Fruit fly (Drosophila melanogaster): ENCODE data around the gene scramb2.

Gene scramb2

DNA sequence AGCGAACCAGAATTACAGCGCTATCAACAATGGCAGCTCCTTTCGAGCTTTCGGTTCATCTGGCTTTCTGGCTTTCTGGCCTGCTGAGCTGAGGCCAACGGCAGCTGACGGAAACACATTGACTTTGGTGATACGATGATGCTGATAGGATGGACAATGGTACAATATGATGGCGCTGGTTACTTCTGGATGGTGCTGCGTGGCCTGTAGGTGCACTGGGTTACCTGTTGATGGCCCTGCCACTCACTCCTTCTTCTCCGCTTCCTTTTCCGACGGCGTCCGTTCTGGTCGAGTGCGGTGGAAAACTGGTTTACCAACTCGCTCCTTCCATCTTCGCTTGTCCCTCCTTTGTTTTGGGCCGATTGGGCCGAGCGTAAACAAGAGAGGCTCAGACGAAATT lies 28.2 kb upstream of the scramb2 start:
- TF ChIP-seq noc (tag; optimal IDR thresholded peaks at IDR 0.05), result no peak

DNA sequence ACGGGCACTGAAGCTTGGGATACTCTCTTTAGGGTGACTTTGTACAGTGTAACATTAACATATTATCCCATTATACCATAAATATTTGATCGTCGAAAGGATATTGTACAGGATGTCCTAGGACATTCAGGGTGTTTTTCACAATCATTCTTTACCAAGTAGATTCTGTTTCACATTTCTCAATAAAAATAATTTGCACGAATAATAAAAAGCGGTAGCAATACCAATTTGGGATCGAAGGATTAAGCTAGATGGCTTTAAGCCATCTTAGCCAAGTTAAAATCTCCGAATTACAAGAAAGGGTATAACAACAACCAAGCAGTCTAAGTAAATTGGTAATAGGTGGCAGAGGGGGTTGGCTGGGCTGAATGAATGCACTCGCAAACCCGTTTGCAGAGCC lies 27.8 kb upstream of the scramb2 start:
- no peak for TF ChIP-seq noc (tag; optimal IDR thresholded peaks at IDR 0.05)

DNA sequence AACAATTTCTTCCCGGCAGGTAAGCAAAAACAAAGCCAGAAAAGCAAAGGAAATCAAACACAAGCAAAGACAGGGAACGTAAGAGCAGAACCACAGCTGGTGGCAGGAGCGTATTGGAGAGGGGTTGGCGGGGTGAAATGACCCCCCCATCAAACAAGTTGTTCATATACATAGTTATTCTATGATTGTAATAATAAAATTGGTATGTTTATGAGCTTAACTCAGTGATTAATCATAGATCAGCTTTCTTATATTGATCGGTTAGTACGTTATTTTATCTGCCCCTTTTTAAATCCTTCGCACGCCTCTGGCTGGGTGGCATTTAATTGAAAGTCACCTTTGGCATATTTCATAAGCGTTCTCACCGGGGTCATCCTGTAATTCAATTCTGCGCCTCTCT lies 26.8 kb upstream of the scramb2 start:
- TF ChIP-seq noc (tag; optimal IDR thresholded peaks at IDR 0.05), result no peak

DNA sequence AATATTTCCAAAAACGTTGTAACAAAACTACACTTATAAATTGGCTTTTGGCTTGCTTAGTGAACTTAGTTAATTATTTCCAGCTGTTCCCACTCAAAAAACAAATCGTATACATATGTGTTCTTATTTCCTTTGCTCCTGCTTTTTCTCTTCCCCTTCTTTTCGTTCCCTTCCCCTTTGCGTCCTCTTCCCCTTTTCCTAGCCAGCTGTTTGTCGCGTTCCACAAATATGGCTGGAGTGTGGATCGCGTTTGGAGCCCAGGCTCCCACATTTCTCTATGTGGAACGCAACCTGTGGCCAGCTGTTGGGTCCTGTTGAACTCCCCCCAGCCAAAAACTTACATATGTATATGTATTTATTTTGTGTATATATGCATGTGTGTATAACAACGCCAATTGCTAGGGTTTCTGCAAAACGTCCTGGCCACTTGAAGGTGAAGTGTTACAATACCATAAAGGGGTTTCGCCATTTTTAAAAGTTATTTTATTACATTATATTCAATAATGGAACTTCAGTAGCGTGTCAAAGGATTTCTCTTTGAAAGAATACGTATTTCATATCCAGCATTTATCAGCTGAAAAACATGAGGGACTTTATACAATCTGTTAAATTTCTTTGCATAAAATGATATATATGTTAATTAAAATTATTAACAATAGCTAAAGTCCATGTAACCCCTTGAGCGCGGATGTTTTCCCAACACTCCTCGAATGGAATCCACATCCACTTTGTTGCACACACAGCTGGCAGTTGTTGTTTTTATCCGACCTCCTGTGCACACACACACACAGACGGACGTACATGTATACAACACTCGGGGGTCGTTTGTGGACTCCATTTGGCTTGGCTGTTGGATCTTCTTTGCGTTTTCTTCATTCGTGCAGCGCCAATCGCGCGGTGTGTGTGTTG lies 25.3 kb upstream of the scramb2 start:
- no peak for TF ChIP-seq noc (tag; optimal IDR thresholded peaks at IDR 0.05)

DNA sequence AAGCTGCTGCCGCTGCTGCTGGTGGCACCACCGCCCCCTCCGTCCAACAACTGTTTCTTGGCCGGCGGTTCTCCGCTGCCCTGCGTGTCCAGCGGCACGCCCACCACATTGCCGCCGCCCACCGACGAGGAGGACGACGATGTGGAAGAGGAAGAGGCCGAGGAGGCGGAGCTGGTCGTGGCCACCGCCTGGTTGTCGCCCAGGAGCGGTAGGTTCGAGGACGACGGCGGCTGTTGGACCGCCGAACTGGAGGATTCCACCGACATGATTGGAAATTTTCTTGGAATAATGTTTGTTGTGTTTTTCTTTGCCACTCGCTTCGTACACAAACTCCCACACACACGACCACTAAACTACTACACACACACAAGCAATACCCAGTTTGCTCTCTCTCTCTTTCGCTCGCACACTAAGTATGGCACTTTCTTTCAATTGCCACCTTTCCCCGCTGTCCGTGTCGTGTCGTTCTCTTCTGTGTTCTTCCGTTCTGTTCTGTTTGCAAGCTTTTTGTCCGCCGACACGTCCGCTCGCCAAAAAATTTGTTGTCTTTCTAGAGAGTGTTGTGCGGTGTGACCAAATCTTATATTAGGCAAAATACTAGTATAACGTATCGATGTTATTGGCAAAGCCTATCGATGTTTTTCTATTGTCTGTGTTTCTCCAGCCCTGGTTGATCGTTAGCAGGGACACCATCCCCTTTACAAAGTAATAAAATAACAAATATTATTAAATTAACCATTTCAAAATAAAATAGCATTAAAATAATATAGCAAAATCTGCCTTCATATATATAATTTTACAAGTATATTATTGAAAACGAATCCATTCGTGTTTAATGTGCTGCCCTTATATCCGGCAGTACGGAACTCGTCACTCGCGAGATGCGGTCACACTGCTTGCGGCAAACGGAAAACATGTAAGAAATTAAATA lies 23.9 kb upstream of the scramb2 start, which contains the start of the genes CG32486 and PAN3:
TSS of gene CG32486 (minus strand) at position 566 of the 931 bp plus-strand sequence.
TSS of gene PAN3 (plus strand) at position 860 of the 931 bp plus-strand sequence.
- peak; percentile 35 for TF ChIP-seq noc (tag; optimal IDR thresholded peaks at IDR 0.05)

DNA sequence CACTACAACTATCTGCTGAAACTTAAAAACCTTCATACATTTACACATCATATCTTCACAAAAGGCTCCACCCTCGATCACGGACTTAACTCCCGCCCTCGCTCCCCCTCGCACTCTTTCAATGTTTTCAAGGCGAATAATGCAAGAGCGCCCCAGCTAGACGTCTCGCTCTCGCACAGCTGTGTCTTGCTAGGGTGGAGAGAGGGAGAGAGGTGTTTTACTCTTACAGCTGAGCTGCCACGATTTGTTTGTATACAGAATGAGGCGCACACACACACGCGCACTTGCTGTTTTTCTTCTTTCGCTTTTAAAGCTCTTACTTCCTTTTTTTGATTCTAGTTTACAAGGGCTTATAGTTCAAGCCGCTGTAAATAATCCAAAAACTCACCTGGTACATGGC lies 23.2 kb upstream of the scramb2 start:
- TF ChIP-seq noc (tag; optimal IDR thresholded peaks at IDR 0.05), result no peak

DNA sequence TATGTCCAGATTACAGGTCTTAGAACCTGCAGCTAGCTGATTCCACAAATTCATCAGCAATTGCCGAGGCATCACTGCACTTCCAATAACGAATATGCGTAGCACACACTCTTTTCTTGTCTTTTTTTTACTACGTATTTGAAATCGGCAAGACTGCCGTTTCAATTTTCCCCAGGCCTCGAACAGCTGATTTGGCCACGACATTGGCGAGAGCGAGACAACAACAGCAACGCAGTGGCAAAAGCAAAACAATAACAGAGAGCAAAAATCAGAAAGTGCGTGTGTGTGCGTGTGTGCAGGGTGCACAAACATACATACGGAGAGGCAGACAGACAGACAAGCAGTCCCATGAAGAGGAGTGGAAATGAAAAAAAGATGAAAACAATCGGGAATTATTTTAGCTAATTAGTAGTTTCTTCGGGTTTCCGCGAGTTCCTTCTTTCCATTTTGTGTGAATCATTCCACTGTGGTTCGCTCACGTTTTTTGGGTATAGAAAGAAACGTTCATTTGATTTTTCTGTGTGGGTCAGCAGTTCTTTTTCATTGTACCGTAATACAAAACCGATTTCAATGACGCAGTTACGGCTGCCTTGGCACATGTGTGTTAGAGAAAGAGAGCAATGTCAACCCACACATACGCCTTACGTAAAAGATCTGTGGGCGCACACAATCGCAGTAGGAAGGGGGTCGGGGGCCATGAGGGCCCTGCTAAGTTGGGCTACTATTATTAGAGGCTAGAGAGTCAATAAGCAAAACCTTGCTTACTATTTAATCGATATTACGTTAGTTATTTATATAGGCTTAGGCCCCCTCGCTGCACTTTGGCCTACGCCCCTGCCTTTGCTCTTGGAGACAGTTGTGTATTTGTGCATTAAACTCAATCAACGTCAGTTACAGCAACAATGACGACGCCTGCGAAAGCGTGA lies 13.7 kb upstream of the scramb2 start:
- TF ChIP-seq noc (tag; optimal IDR thresholded peaks at IDR 0.05), result peak; percentile 99

DNA sequence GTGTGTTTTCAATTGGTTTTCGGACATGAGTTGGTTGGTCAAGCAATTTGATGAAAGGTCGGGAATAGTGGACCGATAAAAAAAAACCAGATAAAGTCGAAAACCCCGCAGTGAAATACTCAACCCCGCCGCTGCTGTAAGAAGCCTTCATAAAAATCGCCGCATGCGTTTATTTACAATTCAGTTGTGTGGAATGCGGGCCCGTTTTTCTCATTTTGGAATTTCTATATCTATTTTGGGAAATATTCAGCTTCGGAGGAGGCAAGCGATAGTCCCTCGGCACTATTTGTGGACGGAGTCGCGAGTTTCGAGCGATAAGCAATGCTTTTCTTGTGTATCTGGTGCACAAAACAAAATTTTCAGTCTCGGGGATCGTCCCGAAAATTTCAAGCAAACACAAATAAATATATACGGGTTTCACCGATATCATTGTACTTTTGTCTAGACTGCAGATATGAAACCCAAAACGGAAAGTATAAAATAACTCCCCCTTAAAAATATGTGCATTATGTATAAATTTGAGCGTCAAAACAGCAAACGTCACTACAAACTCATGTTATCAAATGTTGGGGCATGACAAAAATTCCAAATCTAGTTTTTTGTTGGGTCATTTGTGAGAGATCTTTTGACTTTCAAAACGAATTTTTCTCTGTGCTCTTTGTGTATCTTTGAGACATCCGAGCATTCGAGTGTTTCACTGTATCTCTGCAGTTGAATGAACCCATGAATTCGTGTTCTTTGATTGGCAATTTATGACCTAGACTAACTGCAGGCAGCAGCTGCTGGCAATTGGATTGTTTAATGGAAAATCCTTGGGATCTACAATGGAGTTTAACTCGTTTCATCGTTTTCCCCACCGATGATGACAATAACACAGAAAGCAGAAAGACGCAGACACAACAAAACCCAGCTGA lies 12.6 kb upstream of the scramb2 start:
- no peak for TF ChIP-seq noc (tag; optimal IDR thresholded peaks at IDR 0.05)

DNA sequence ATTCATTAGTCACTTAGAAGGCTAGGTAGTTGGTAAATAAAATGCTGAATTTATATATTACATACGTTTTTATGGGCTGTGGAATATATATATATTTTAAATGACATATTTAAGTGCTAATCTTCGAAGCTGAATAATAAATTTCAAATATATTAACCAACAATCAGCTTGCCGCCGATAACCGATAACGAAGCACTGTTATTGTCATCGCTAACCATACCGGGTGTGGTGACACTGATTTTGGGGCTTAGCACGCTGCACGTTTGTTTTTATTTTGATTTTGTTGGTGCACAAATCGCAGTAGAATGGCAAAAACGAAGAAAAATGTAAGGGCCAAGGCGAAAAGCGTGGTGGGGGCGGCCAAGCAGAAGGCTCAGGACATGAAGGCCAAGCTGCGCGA lies 8.2 kb upstream of the scramb2 start, which contains the start of gene CG16753:
TSS of gene CG16753 (plus strand) at position 229 of the 400 bp plus-strand sequence.
- TF ChIP-seq noc (tag; optimal IDR thresholded peaks at IDR 0.05), result no peak

DNA sequence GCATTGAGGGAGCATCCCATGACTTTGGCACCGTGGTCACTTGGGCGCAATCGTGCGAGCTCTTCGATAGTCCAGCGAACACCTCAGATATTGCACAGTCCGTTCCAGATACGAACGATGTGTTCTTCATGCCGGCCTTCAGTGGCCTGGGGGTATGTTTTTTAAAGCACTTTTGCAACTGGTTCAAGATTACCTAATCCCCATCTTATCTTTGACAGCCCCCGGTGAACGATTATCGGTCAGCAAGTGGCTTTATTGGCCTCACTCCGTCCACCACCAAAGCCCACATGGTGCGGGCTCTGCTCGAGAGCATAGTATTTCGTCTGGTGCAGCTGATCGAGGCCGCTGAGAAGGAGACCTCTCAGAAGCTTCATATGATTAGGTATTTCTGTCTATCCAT lies 7.5 kb upstream of the scramb2 start:
- TF ChIP-seq noc (tag; optimal IDR thresholded peaks at IDR 0.05), result no peak

DNA sequence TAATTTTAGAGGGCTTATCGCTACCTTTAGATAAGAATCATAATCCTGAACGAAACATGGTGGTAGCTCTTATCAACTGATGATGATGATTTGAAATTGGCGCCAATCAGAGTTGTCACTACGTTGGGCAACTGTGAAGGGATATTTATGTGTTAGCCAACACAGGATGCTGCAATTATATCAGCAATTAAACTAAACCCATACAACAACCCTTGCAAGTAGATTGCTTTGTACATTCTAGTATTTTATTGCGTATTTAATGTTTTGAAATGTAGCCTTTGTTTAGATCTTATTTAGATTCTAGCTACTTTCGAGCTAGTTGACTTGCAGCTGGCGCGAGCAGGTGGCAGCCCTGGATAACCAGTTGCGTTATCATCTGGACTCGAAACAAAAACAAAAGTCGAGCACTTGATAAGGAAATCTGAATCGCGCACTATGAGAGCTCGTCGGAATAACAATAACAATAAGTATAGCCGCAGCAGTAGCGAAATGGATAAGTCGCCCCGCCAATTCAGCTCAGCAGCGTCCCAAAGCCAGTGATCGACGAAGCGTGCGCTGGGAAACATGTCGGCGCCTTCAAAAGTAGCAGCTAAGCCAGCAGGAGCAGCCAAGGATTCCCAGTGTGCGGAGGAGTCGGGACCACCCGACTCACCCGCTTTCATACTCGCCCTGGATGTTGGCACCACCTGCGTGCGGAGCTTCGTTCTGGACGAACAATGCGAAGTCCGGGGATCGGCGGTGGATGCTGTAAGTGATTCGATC lies 5.7 kb upstream of the scramb2 start, which contains the start of gene CG1271:
TSS of gene CG1271 (plus strand) at position 405 of the 762 bp plus-strand sequence.
- peak; percentile 94 for TF ChIP-seq noc (tag; optimal IDR thresholded peaks at IDR 0.05)

DNA sequence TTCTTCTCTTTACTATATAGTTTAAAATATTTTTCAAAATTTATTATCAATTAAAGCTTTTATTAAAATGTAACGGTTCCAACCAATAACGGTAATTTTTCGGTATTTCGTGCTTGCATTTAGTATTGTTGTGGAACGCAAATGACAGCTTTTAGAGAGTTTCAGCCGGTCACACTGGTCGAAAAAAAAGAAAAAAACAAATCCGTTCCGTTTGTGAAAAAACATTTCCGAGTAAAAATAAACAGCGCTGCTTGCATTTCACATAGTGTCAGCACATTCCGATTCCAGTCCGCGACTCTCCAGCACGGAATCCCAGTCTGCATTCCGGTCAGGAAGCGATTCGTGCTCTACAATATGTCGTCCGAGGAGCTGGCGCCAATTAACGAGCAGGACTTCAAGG lies 3.6 kb upstream of the scramb2 start, which contains the start of gene CG32485:
TSS of gene CG32485 (plus strand) at position 139 of the 400 bp plus-strand sequence.
- TF ChIP-seq noc (tag; optimal IDR thresholded peaks at IDR 0.05), result no peak

DNA sequence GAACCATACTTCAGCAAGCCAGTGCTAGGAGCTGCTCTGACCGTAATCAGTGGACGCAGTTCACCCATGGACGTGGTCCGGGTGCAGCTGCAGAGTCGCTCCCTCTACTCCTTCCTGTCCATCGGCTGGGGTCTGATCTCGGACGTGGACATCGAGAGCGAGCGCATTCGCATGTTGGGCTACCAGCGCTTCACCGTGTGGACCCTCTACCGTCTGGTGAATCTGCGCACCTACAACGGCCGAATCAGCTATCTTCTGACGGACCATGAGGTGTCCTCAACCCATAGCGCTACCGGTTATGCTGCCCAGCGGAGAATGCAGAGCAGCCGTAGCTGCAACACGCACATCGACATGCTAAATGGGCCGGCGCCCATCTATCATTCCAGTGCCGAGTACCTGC lies 2.0 kb upstream of the scramb2 start:
- TF ChIP-seq noc (tag; optimal IDR thresholded peaks at IDR 0.05), result no peak
